Worm (Caenorhabditis elegans): Measurements from ENCODE around the gene Y47D3A.14.

Gene Y47D3A.14

DNA sequence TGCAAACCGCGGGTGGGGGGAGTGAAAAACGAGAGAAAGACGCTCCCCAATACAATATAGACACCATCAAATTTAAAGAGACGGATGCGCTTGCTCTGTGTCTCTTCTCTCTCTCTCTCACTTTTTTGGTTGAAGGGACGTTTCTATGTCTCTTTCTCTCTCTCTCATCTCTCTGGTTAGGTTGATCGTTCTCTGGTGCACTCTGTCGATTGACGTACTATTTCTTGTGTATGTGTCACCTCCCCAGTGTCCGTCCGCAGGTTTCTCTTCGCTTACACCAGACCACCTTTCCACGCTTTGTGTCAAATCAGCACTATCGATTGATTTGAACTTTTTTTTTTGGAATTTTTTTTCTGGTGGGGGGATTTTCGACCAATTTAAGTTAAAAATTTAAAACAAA is 6.8 kb upstream of the Y47D3A.14 start (continued):
- TF ChIP-seq unc-3 (GFP tag; conservative IDR thresholded peaks at IDR 0.05) (no peak), unc-3 (tag; optimal IDR thresholded peaks at IDR 0.05) (no peak), K02D7.2 (tag; optimal IDR thresholded peaks at IDR 0.05) (no peak), ceh-34 (tag; optimal IDR thresholded peaks at IDR 0.05) (peak; percentile 37), sox-4 (tag; optimal IDR thresholded peaks at IDR 0.05) (no peak), fkh-10 (GFP tag; optimal IDR thresholded peaks at IDR 0.05) (no peak), K09A11.1 (tag; optimal IDR thresholded peaks at IDR 0.05; ENCODE audit: insufficient read depth) (no peak), syd-9 (tag; optimal IDR thresholded peaks at IDR 0.05) (no peak)

ce11 chrIII:11241583-11242187 is 5.0 kb upstream of the Y47D3A.14 start:
- TF ChIP-seq rnt-1 (tag; optimal IDR thresholded peaks at IDR 0.05), result no peak
- no peak for TF ChIP-seq fkh-10 (GFP tag; optimal IDR thresholded peaks at IDR 0.05)
- TF ChIP-seq ceh-6 (GFP tag; optimal IDR thresholded peaks at IDR 0.05), result no peak
- no peak for TF ChIP-seq ama-1 (optimal IDR thresholded peaks at IDR 0.05)
- no peak for TF ChIP-seq zip-5 (tag; optimal IDR thresholded peaks at IDR 0.05)
- TF ChIP-seq pat-9 (tag; optimal IDR thresholded peaks at IDR 0.05), result no peak
- TF ChIP-seq ahr-1 (tag; optimal IDR thresholded peaks at IDR 0.05), result no peak
- no peak for TF ChIP-seq ref-2 (tag; optimal IDR thresholded peaks at IDR 0.05)
- no peak for TF ChIP-seq che-1 (tag; optimal IDR thresholded peaks at IDR 0.05)
- TF ChIP-seq ets-4 (tag; optimal IDR thresholded peaks at IDR 0.05), result no peak

ce11 chrIII:11240776-11241175 is 4.1 kb upstream of the Y47D3A.14 start:
- no peak for TF ChIP-seq ceh-22 (tag; optimal IDR thresholded peaks at IDR 0.05)
- no peak for TF ChIP-seq ceh-34 (tag; optimal IDR thresholded peaks at IDR 0.05)
- TF ChIP-seq che-1 (tag; optimal IDR thresholded peaks at IDR 0.05), result no peak
- no peak for TF ChIP-seq pax-1 (tag; optimal IDR thresholded peaks at IDR 0.05)
- no peak for TF ChIP-seq hlh-15 (tag; optimal IDR thresholded peaks at IDR 0.05)
- TF ChIP-seq C38D4.7 (GFP tag; optimal IDR thresholded peaks at IDR 0.05), result no peak
- no peak for TF ChIP-seq zip-5 (tag; optimal IDR thresholded peaks at IDR 0.05)
- no peak for TF ChIP-seq gmeb-2 (tag; optimal IDR thresholded peaks at IDR 0.05)
- peak; percentile 51 for TF ChIP-seq elt-2 (tag; optimal IDR thresholded peaks at IDR 0.05)

DNA sequence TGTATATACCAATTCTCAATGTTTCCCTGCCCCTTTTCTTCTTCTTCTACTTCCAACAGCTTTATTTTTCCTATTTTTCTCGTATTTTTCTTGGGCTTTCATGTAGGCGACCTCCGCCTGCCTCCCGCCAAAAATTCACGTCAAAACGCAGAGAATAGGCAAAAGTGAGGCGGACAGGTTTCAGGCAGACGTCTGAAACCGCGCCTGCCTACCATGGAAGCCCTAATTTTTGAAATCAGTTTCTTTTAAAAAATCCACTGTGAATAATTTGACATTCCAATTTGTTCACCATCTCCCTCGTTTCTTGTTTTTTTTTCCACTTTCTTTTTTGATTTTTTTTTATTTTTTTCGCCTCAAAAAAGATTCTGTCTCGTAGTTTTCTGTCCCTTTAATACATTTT is 2.1 kb upstream of the Y47D3A.14 start:
- TF ChIP-seq dmd-4 (tag; optimal IDR thresholded peaks at IDR 0.05; ENCODE audit: borderline replicate concordance), result no peak
- TF ChIP-seq elt-2 (tag; optimal IDR thresholded peaks at IDR 0.05), result no peak
- TF ChIP-seq unc-42 (tag; optimal IDR thresholded peaks at IDR 0.05), result no peak
- TF ChIP-seq pha-2 (tag; optimal IDR thresholded peaks at IDR 0.05), result no peak
- TF ChIP-seq T23F11.4 (GFP tag; optimal IDR thresholded peaks at IDR 0.05), result no peak
- no peak for TF ChIP-seq ceh-34 (tag; optimal IDR thresholded peaks at IDR 0.05)
- TF ChIP-seq fkh-6 (tag; optimal IDR thresholded peaks at IDR 0.05), result no peak
- TF ChIP-seq madf-2 (tag; optimal IDR thresholded peaks at IDR 0.05), result no peak
- TF ChIP-seq sox-2 (GFP tag; IDR thresholded peaks at IDR 0.05), result no peak
- TF ChIP-seq ceh-14 (tag; optimal IDR thresholded peaks at IDR 0.05), result no peak
- no peak for TF ChIP-seq C08G9.2 (tag; optimal IDR thresholded peaks at IDR 0.05)
- TF ChIP-seq ceh-45 (GFP tag; IDR thresholded peaks at IDR 0.05), result no peak
- TF ChIP-seq ztf-16 (tag; optimal IDR thresholded peaks at IDR 0.05), result no peak

DNA sequence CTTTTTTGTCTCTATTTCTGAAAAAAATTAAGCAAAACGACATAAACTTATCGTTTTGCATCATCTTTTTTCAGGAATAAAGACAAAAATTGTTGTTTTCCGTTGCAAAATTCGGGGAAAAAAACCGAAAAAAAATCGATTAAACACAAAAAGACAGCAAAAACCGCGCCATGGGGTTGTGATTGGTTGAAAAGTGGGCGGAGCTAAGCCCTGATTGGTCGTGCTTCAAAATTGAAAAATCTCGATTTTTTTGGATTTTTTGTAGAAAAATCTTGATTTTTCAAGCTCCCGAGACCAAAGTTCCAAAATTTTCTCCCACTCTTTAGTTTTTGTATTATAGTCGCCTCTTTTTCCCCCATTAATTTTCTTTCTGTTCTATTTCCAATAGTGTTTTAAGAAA is 1.6 kb upstream of the Y47D3A.14 start:
- TF ChIP-seq pag-3 (tag; optimal IDR thresholded peaks at IDR 0.05; ENCODE audit: borderline replicate concordance), result no peak
- peak; percentile 82 for TF ChIP-seq nfya-1 (tag; optimal IDR thresholded peaks at IDR 0.05)
